Worm (Caenorhabditis elegans) whole organism, L4 larva: ENCODE measurements around the gene srw-115.
A peak's percentile ranks its signal among the peaks of the same experiment; 100 is the strongest.

Source experiments
- F44E2.7 ChIP-seq: fragments of 200-800 bp; sonication (Bioruptor generic); IDR thresholded peaks from 2 replicates; pipeline ENCODE4 v2.1.2; 2022; ENCODE audit warnings: missing genetic modification characterization, missing compliant biosample characterization
- F49E8.2 ChIP-seq: sonication (generic microtip); optimal IDR thresholded peaks from 2 replicates; lab custom pipeline; 2016; ENCODE audit warnings: missing compliant biosample characterization, mild to moderate bottlenecking, missing genetic modification characterization, borderline replicate concordance
- T20F7.1 ChIP-seq: fragments of 200-800 bp; sonication (Bioruptor generic); optimal IDR thresholded peaks from 2 replicates; lab custom pipeline; 2018; ENCODE audit warnings: mild to moderate bottlenecking, missing genetic modification characterization, missing compliant biosample characterization
- Y105C5A.15 ChIP-seq: fragments of 200-800 bp; sonication (Bioruptor generic); IDR thresholded peaks from 2 replicates; pipeline ENCODE4 v1.3.6; 2022; ENCODE audit warnings: missing genetic modification characterization, missing compliant biosample characterization
- Y75B8A.6 ChIP-seq: fragments of 200-800 bp; sonication (Bioruptor generic); IDR thresholded peaks from 2 replicates; pipeline ENCODE4 v1.3.6; 2022; ENCODE audit warnings: missing genetic modification reagents, missing genetic modification characterization, missing compliant biosample characterization
- aha-1 ChIP-seq: fragments of 150-350 bp; peaks from one replicate; lab custom pipeline; 2014; ENCODE audit warnings: missing biosample characterization, missing genetic modification characterization
- attf-4 ChIP-seq: sonication (generic microtip); optimal IDR thresholded peaks from 3 replicates; lab custom pipeline; 2017; ENCODE audit warnings: missing biosample characterization, missing genetic modification characterization
- ceh-20 ChIP-seq: fragments of 200-800 bp; sonication (Bioruptor generic); IDR thresholded peaks from 2 replicates; pipeline ENCODE4 v1.3.6; 2022; ENCODE audit warnings: missing genetic modification reagents, missing genetic modification characterization, missing compliant biosample characterization
- ceh-28 ChIP-seq: fragments of 150-350 bp; optimal IDR thresholded peaks from 2 replicates; lab custom pipeline; 2014; ENCODE audit warnings: missing biosample characterization, missing genetic modification reagents, missing genetic modification characterization
- daf-12 ChIP-seq: fragments of 150-350 bp; optimal IDR thresholded peaks from 2 replicates; lab custom pipeline; 2014; ENCODE audit warnings: missing biosample characterization, missing genetic modification reagents, missing genetic modification characterization
- daf-16 ChIP-seq, 3 experiments: sonication (generic microtip); optimal IDR thresholded peaks; 2 replicates each; lab custom pipeline; 2016 to 2017; ENCODE audit warnings: missing genetic modification characterization in 3 of 3, missing genetic modification reagents in 3 of 3, mild to moderate bottlenecking in 2 of 3, missing compliant biosample characterization in 2 of 3, missing biosample characterization in 1 of 3, moderate library complexity in 1 of 3
- dmd-9 ChIP-seq: fragments of 200-800 bp; sonication (Bioruptor generic); IDR thresholded peaks from 2 replicates; pipeline ENCODE4 v1.3.6; 2022; ENCODE audit warnings: missing genetic modification reagents, missing genetic modification characterization, missing compliant biosample characterization
- duxl-1 ChIP-seq: sonication (generic microtip); optimal IDR thresholded peaks from 2 replicates; lab custom pipeline; 2016; ENCODE audit warnings: mild to moderate bottlenecking, missing genetic modification characterization, moderate library complexity, missing compliant biosample characterization; ENCODE audit not compliant: poor library complexity
- egl-27 ChIP-seq: sonication (generic microtip); optimal IDR thresholded peaks from 3 replicates; lab custom pipeline; 2017; ENCODE audit warnings: missing biosample characterization, missing genetic modification reagents, missing genetic modification characterization
- egl-43 ChIP-seq: fragments of 200-800 bp; sonication (Bioruptor generic); IDR thresholded peaks from 2 replicates; pipeline ENCODE4 v1.3.6; 2022; ENCODE audit warnings: missing genetic modification reagents, missing genetic modification characterization, missing compliant biosample characterization
- fkh-10 ChIP-seq: fragments of 150-350 bp; optimal IDR thresholded peaks from 2 replicates; lab custom pipeline; 2014; ENCODE audit warnings: missing biosample characterization, missing genetic modification reagents, missing genetic modification characterization
- gei-8 ChIP-seq: fragments of 200-800 bp; sonication (Bioruptor generic); optimal IDR thresholded peaks from 2 replicates; lab custom pipeline; 2018; ENCODE audit warnings: mild to moderate bottlenecking, missing genetic modification characterization, missing compliant biosample characterization
- hlh-30 ChIP-seq: sonication (generic microtip); optimal IDR thresholded peaks from 2 replicates; lab custom pipeline; 2017; ENCODE audit warnings: antibody characterized with exemption, mild to moderate bottlenecking, missing genetic modification characterization, missing compliant biosample characterization; ENCODE audit not compliant: insufficient read depth
- hmg-1.1 ChIP-seq: fragments of 200-800 bp; sonication (Bioruptor generic); IDR thresholded peaks from 2 replicates; pipeline ENCODE4 v1.3.6; 2022; ENCODE audit warnings: missing genetic modification reagents, missing genetic modification characterization, missing compliant biosample characterization
- jun-1 ChIP-seq: fragments of 150-350 bp; optimal IDR thresholded peaks from 2 replicates; lab custom pipeline; 2014; ENCODE audit warnings: missing biosample characterization, missing genetic modification reagents, missing genetic modification characterization
- lin-13 ChIP-seq: fragments of 150-350 bp; optimal IDR thresholded peaks from 2 replicates; lab custom pipeline; 2014; ENCODE audit warnings: missing biosample characterization, missing genetic modification reagents, missing genetic modification characterization
- lin-29 ChIP-seq: fragments of 200-800 bp; sonication (Bioruptor generic); IDR thresholded peaks from 2 replicates; pipeline ENCODE4 v1.3.6; 2022; ENCODE audit warnings: missing genetic modification reagents, missing genetic modification characterization, missing compliant biosample characterization
- madf-9 ChIP-seq: fragments of 200-800 bp; sonication (Bioruptor generic); conservative IDR thresholded peaks from 2 replicates; pipeline ENCODE4 v1.3.6; 2022; ENCODE audit warnings: missing genetic modification reagents, missing genetic modification characterization, missing compliant biosample characterization
- mdl-1 ChIP-seq, 2 experiments: fragments of 150-350 bp in 1 of 2; sonication (generic microtip) in 1 of 2; optimal IDR thresholded peaks; 2 replicates each; lab custom pipeline; 2014 to 2017; ENCODE audit warnings: missing biosample characterization in 2 of 2, missing genetic modification characterization in 2 of 2
- mdt-29 ChIP-seq: fragments of 200-800 bp; sonication (Bioruptor generic); IDR thresholded peaks from 2 replicates; pipeline ENCODE4 v1.3.6; 2022; ENCODE audit warnings: missing genetic modification reagents, missing genetic modification characterization, missing compliant biosample characterization
- nhr-10 ChIP-seq: fragments of 150-350 bp; optimal IDR thresholded peaks from 2 replicates; lab custom pipeline; 2014; ENCODE audit warnings: missing biosample characterization, missing genetic modification characterization
- nhr-102 ChIP-seq: sonication (generic microtip); optimal IDR thresholded peaks from 2 replicates; lab custom pipeline; 2016; ENCODE audit warnings: mild to moderate bottlenecking, missing genetic modification characterization, moderate library complexity, missing compliant biosample characterization
- nhr-11 ChIP-seq: fragments of 150-350 bp; optimal IDR thresholded peaks from 2 replicates; lab custom pipeline; 2014; ENCODE audit warnings: missing biosample characterization, missing genetic modification characterization
- nhr-41 ChIP-seq: fragments of 200-800 bp; sonication (Bioruptor generic); IDR thresholded peaks from 2 replicates; pipeline ENCODE4 v1.3.6; 2022; ENCODE audit warnings: missing genetic modification reagents, missing genetic modification characterization, missing compliant biosample characterization
- nhr-48 ChIP-seq: sonication (generic microtip); optimal IDR thresholded peaks from 2 replicates; lab custom pipeline; 2016; ENCODE audit warnings: mild to moderate bottlenecking, missing genetic modification characterization, missing compliant biosample characterization
- nhr-6 ChIP-seq: fragments of 150-350 bp; optimal IDR thresholded peaks from 2 replicates; lab custom pipeline; 2014; ENCODE audit warnings: missing biosample characterization, missing genetic modification characterization
- php-3 ChIP-seq: fragments of 200-800 bp; sonication (Bioruptor generic); IDR thresholded peaks from 2 replicates; pipeline ENCODE4 v1.3.6; 2022; ENCODE audit warnings: missing genetic modification reagents, missing genetic modification characterization, missing compliant biosample characterization
- pqm-1 ChIP-seq: sonication (generic microtip); optimal IDR thresholded peaks from 2 replicates; lab custom pipeline; 2017; ENCODE audit warnings: missing biosample characterization, missing genetic modification characterization
- set-16 ChIP-seq: fragments of 200-800 bp; sonication (Bioruptor generic); IDR thresholded peaks from 2 replicates; pipeline ENCODE4 v1.3.6; 2022; ENCODE audit warnings: missing genetic modification reagents, missing genetic modification characterization, missing compliant biosample characterization
- spr-3 ChIP-seq: fragments of 200-800 bp; sonication (Bioruptor generic); optimal IDR thresholded peaks from 2 replicates; lab custom pipeline; 2018; ENCODE audit warnings: mild to moderate bottlenecking, missing genetic modification characterization, missing compliant biosample characterization
- tra-1 ChIP-seq: fragments of 200-800 bp; sonication (Bioruptor generic); IDR thresholded peaks from 2 replicates; pipeline ENCODE4 v1.3.6; 2022; ENCODE audit warnings: missing genetic modification reagents, missing genetic modification characterization, missing compliant biosample characterization
- unc-130 ChIP-seq: sonication (generic microtip); optimal IDR thresholded peaks from 2 replicates; lab custom pipeline; 2016; ENCODE audit warnings: missing genetic modification reagents, missing genetic modification characterization, missing compliant biosample characterization
- unc-62 ChIP-seq, 3 experiments: fragments of 150-350 bp in 1 of 3; sonication (generic microtip); optimal IDR thresholded peaks in 2 of 3; peaks in 1 of 3; 1 replicate in 1 of 3; 2 replicates in 2 of 3; lab custom pipeline; 2014 to 2017; ENCODE audit warnings: missing biosample characterization in 3 of 3, missing genetic modification characterization in 3 of 3, missing genetic modification reagents in 3 of 3, missing genotype in 1 of 3
- vab-7 ChIP-seq: fragments of 200-800 bp; sonication (Bioruptor generic); IDR thresholded peaks from 2 replicates; pipeline ENCODE4 v1.3.6; 2022; ENCODE audit warnings: missing genetic modification reagents, missing genetic modification characterization, missing compliant biosample characterization
- ztf-11 ChIP-seq: fragments of 150-350 bp; optimal IDR thresholded peaks from 2 replicates; lab custom pipeline; 2014; ENCODE audit warnings: missing biosample characterization, missing genetic modification characterization

srw-115 gene

ce11 chrV:2993816-2994215 lies at the start of gene srw-115:
Gene srw-115 (minus strand): TSS chrV:2993916.
- TF ChIP-seq ceh-28 (tag; lab: Kevin White, UChicago) = no peak
- no peak for TF ChIP-seq hlh-30
- TF ChIP-seq T20F7.1 (GFP tag; lab: Kevin White, UChicago) = no peak
- TF ChIP-seq nhr-102 (tag; lab: Kevin White, UChicago) = no peak
- TF ChIP-seq vab-7 (GFP tag; lab: Robert Waterston, UW) = no peak
- TF ChIP-seq fkh-10 (GFP tag; lab: Kevin White, UChicago) = no peak
- TF ChIP-seq php-3 (GFP tag; lab: Robert Waterston, UW) = no peak
- TF ChIP-seq lin-29 = no peak
- no peak for TF ChIP-seq aha-1
- TF ChIP-seq Y75B8A.6 (GFP tag; lab: Robert Waterston, UW) = no peak
- no peak for TF ChIP-seq tra-1 (GFP tag; lab: Robert Waterston, UW)
- TF ChIP-seq dmd-9 (GFP tag; lab: Robert Waterston, UW) = no peak

- TF ChIP-seq nhr-48 (no peak), set-16 (no peak), attf-4 (tag; lab: Kevin White, UChicago) (no peak), duxl-1 (tag; lab: Kevin White, UChicago) (no peak), unc-130 (GFP tag; lab: Kevin White, UChicago) (no peak), F44E2.7 (no peak), mdl-1 (tag; optimal IDR thresholded peaks at IDR 0.05; lab: Kevin White, UChicago) (no peak), gei-8 (GFP tag; lab: Kevin White, UChicago) (no peak), Y105C5A.15 (no peak), hmg-1.1 (GFP tag; lab: Robert Waterston, UW) (no peak), mdt-29 (GFP tag; lab: Robert Waterston, UW) (no peak), F49E8.2 (tag; lab: Kevin White, UChicago) (no peak), Y75B8A.6 (GFP tag; lab: Robert Waterston, UW) (no peak), nhr-41 (GFP tag; lab: Robert Waterston, UW) (no peak), egl-27 (tag; lab: Kevin White, UChicago) (no peak), daf-16 (GFP tag; optimal IDR thresholded peaks at IDR 0.05; lab: Kevin White, UChicago) (no peak), daf-16 (tag; optimal IDR thresholded peaks at IDR 0.05; lab: Kevin White, UChicago) (no peak), ztf-11 (no peak), vab-7 (GFP tag; lab: Robert Waterston, UW) (no peak), nhr-102 (tag; lab: Kevin White, UChicago) (no peak), lin-13 (GFP tag; lab: Kevin White, UChicago) (no peak)
Measured at ce11 chrV:3040930-3041329, 47.2 kb upstream of the srw-115 start.

- TF ChIP-seq unc-62 (GFP tag; optimal IDR thresholded peaks at IDR 0.05 in 1 of 2; lab: Kevin White, UChicago) = no peak
- no peak for TF ChIP-seq unc-62 (tag; optimal IDR thresholded peaks at IDR 0.05; lab: Kevin White, UChicago)
- no peak for TF ChIP-seq daf-12
Measured at ce11 chrV:3039282-3039681, 45.6 kb upstream of the srw-115 start, which contains the start of gene chpf-2. Gene chpf-2 (minus strand): TSS chrV:3039382.

- TF ChIP-seq pqm-1 (tag; lab: Kevin White, UChicago) (no peak), set-16 (peak; percentile 82)
Measured at ce11 chrV:3038058-3038457, 44.3 kb upstream of the srw-115 start.

ce11 chrV:3034236-3034635 lies 40.5 kb upstream of the srw-115 start, which contains the start of gene srw-8:
Gene srw-8 (minus strand): TSS chrV:3034336.
- TF ChIP-seq php-3 (GFP tag; lab: Robert Waterston, UW) (no peak), nhr-41 (GFP tag; lab: Robert Waterston, UW) (no peak), nhr-10 (tag; lab: Kevin White, UChicago) (no peak), nhr-11 (tag; lab: Kevin White, UChicago) (no peak), jun-1 (tag; lab: Kevin White, UChicago) (no peak), nhr-6 (tag; lab: Kevin White, UChicago) (no peak), egl-43 (no peak), spr-3 (GFP tag; lab: Kevin White, UChicago) (no peak), ceh-20 (no peak), madf-9 (GFP tag; lab: Robert Waterston, UW) (no peak)
